Worm (Caenorhabditis elegans): ENCODE results near the gene lin-36.

The lin-36 gene

DNA sequence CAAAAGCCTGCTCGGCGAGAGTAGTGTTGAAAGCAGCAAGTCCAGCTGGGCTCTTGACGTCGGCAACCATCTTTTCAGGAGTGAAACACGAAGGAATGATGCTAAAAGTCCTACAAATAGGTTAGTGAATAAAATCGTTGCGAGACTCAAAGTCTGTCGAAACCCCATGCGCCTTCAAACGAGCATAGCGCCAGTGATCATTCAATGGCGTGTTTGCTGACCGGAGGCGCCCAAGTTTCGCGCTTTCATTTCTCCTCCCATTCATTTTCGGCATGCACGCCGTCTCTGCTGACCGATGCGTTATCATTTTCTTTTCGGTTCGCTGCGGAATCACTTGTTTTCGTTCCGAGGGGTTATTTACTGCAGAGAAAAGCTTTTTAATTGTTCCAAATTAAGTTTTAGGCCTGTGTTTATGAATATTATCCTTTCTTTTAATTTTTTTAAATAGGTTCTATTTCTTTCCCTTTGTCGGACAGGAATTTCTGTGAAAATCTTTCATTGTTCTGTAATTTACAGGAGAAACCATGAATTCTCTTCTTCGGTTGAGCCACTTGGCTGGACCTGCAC is 47.4 kb downstream of the lin-36 start, which contains the start of the genes eef-1B.1 and aco-2 (continued):
- TF ChIP-seq mml-1 (tag; optimal IDR thresholded peaks at IDR 0.05) (no peak), skn-1 (tag; optimal IDR thresholded peaks at IDR 0.05) (peak; percentile 85)

ce11 chrIII:7972687-7973086 is 48.0 kb downstream of the lin-36 start:
- no peak for TF ChIP-seq ZK546.5 (tag; optimal IDR thresholded peaks at IDR 0.05)
- TF ChIP-seq pha-4 (tag; optimal IDR thresholded peaks at IDR 0.05) = no peak
- no peak for TF ChIP-seq aly-2 (tag; optimal IDR thresholded peaks at IDR 0.05)
- TF ChIP-seq unc-39 (tag; optimal IDR thresholded peaks at IDR 0.05) = no peak
- no peak for TF ChIP-seq nhr-237 (tag; optimal IDR thresholded peaks at IDR 0.05)
- TF ChIP-seq snpc-4 (tag; optimal IDR thresholded peaks at IDR 0.05) = no peak

DNA sequence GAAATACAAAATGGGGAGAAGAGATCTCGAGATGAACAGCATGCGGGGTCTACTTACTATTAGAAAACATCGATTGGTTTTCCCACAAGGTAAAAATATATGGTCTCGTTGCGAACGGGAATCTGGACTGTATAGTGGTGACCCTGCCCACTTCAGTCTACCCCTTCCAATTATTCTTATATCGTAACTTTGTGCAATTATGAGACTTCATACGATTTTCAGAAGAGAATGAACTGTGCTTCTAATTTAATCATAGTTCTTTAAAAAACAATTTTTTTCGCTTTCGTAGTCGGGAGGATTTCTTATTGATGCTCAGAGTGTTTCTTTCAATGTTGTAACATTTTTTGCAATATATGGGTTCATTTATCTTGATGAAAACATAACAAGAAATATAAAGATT is 48.6 kb downstream of the lin-36 start, which contains the start of gene F54H12.5:
Gene F54H12.5, minus strand, starts transcription at position 101 of the 400 bp plus-strand sequence.
- no peak for TF ChIP-seq nhr-237 (tag; optimal IDR thresholded peaks at IDR 0.05)
- TF ChIP-seq lsy-12 (tag; optimal IDR thresholded peaks at IDR 0.05) = no peak
- TF ChIP-seq ceh-9 (tag; optimal IDR thresholded peaks at IDR 0.05) = no peak
- TF ChIP-seq ceh-82 (tag; optimal IDR thresholded peaks at IDR 0.05) = no peak
- TF ChIP-seq snpc-4 (tag; optimal IDR thresholded peaks at IDR 0.05) = no peak

- TF ChIP-seq jun-1 (tag; optimal IDR thresholded peaks at IDR 0.05) (no peak), ceh-28 (tag; optimal IDR thresholded peaks at IDR 0.05) (no peak), elt-1 (tag; optimal IDR thresholded peaks at IDR 0.05) (no peak), mdl-1 (tag; optimal IDR thresholded peaks at IDR 0.05) (no peak)
Observed at ce11 chrIII:7969121-7969520, 51.6 kb downstream of the lin-36 start, which contains the start of the genes F54H12.8 and F54H12.7. Gene F54H12.8, minus strand, starts transcription at chrIII:7969221. Gene F54H12.7, plus strand, starts transcription at chrIII:7969349.
